Worm (Caenorhabditis elegans) whole organism, L3 larva: Measurements from ENCODE around the gene Y49E10.27.
A peak's percentile ranks its signal among the peaks of the same experiment; 100 is the strongest.
"Not testable (repeated sequence)": the region's sequence is repeated elsewhere in the genome, so short reads cannot be mapped to it uniquely, and the experiment has no call there.

ENCODE experiments used
- R02D3.7 ChIP-seq: fragments of 150-350 bp; optimal IDR thresholded peaks from 2 replicates; lab custom pipeline; 2014; ENCODE audit warnings: missing biosample characterization, missing genetic modification characterization
- aly-2 ChIP-seq: fragments of 150-350 bp; optimal IDR thresholded peaks from 2 replicates; lab custom pipeline; 2014; ENCODE audit warnings: missing biosample characterization, missing genetic modification characterization
- ama-1 ChIP-seq: fragments of 150-350 bp; optimal IDR thresholded peaks from 2 replicates; lab custom pipeline; 2018
- ceh-16 ChIP-seq: sonication (generic microtip); optimal IDR thresholded peaks from 2 replicates; lab custom pipeline; 2017; ENCODE audit warnings: missing biosample characterization, missing genetic modification characterization
- ceh-28 ChIP-seq: fragments of 150-350 bp; optimal IDR thresholded peaks from 2 replicates; lab custom pipeline; 2014; ENCODE audit warnings: missing biosample characterization, missing genetic modification reagents, missing genetic modification characterization
- ceh-82 ChIP-seq: fragments of 150-350 bp; optimal IDR thresholded peaks from 2 replicates; lab custom pipeline; 2014; ENCODE audit warnings: missing biosample characterization, missing genetic modification characterization
- ceh-9 ChIP-seq: sonication (generic microtip); optimal IDR thresholded peaks from 2 replicates; lab custom pipeline; 2018; ENCODE audit warnings: missing biosample characterization, missing genetic modification characterization
- daf-12 ChIP-seq: fragments of 150-350 bp; optimal IDR thresholded peaks from 2 replicates; lab custom pipeline; 2014; ENCODE audit warnings: missing biosample characterization, missing genetic modification reagents, missing genetic modification characterization
- elt-1 ChIP-seq: fragments of 150-350 bp; optimal IDR thresholded peaks from 2 replicates; lab custom pipeline; 2014; ENCODE audit warnings: missing biosample characterization, missing genetic modification characterization
- elt-3 ChIP-seq, 3 experiments: fragments of 150-350 bp in 1 of 3; sonication (generic microtip) in 2 of 3; optimal IDR thresholded peaks; 2 replicates in 2 of 3; 4 replicates in 1 of 3; lab custom pipeline; 2014 to 2017; ENCODE audit warnings: missing biosample characterization in 3 of 3, missing genetic modification characterization in 3 of 3
- fos-1 ChIP-seq: fragments of 150-350 bp; optimal IDR thresholded peaks from 2 replicates; lab custom pipeline; 2014; ENCODE audit warnings: missing biosample characterization, missing genetic modification characterization
- jun-1 ChIP-seq: fragments of 150-350 bp; optimal IDR thresholded peaks from 2 replicates; lab custom pipeline; 2014; ENCODE audit warnings: missing biosample characterization, missing genetic modification reagents, missing genetic modification characterization
- lin-15B ChIP-seq: fragments of 150-350 bp; optimal IDR thresholded peaks from 2 replicates; lab custom pipeline; 2014; ENCODE audit warnings: missing biosample characterization, missing genetic modification characterization
- lin-39 ChIP-seq: fragments of 150-350 bp; optimal IDR thresholded peaks from 2 replicates; lab custom pipeline; 2018; ENCODE audit warnings: missing biosample characterization, missing genetic modification reagents, missing genetic modification characterization
- lsy-12 ChIP-seq: sonication (generic microtip); optimal IDR thresholded peaks from 2 replicates; lab custom pipeline; 2016; ENCODE audit warnings: mild to moderate bottlenecking, missing genetic modification characterization, missing compliant biosample characterization
- mdl-1 ChIP-seq: fragments of 150-350 bp; optimal IDR thresholded peaks from 2 replicates; lab custom pipeline; 2014; ENCODE audit warnings: missing biosample characterization, missing genetic modification characterization
- nfya-1 ChIP-seq: sonication (generic microtip); optimal IDR thresholded peaks from 2 replicates; lab custom pipeline; 2017; ENCODE audit warnings: missing genetic modification characterization, mild to moderate bottlenecking, missing compliant biosample characterization, antibody characterized with exemption, moderate library complexity; ENCODE audit not compliant: insufficient read depth
- nhr-12 ChIP-seq: fragments of 150-350 bp; optimal IDR thresholded peaks from 2 replicates; lab custom pipeline; 2014; ENCODE audit warnings: missing biosample characterization, missing genetic modification characterization
- nhr-23 ChIP-seq: fragments of 150-350 bp; optimal IDR thresholded peaks from 2 replicates; lab custom pipeline; 2014; ENCODE audit warnings: missing biosample characterization, missing genetic modification reagents, missing genetic modification characterization
- nhr-237 ChIP-seq: fragments of 150-350 bp; optimal IDR thresholded peaks from 2 replicates; lab custom pipeline; 2014; ENCODE audit warnings: missing biosample characterization, missing genetic modification characterization
- nhr-43 ChIP-seq: sonication (generic microtip); optimal IDR thresholded peaks from 2 replicates; lab custom pipeline; 2016; ENCODE audit warnings: mild to moderate bottlenecking, missing genetic modification characterization, missing compliant biosample characterization; ENCODE audit not compliant: poor library complexity, severe bottlenecking
- nhr-76 ChIP-seq: fragments of 150-350 bp; sonication (generic microtip); optimal IDR thresholded peaks from 5 replicates; lab custom pipeline; 2014; ENCODE audit warnings: missing biosample characterization, missing genetic modification characterization
- nhr-77 ChIP-seq: fragments of 150-350 bp; optimal IDR thresholded peaks from 2 replicates; lab custom pipeline; 2014; ENCODE audit warnings: missing biosample characterization, missing genetic modification characterization
- pha-4 ChIP-seq: fragments of 150-350 bp; optimal IDR thresholded peaks from 2 replicates; lab custom pipeline; 2014; ENCODE audit warnings: missing biosample characterization, missing genetic modification reagents, missing genetic modification characterization
- pqm-1 ChIP-seq: fragments of 150-350 bp; optimal IDR thresholded peaks from 2 replicates; lab custom pipeline; 2017; ENCODE audit warnings: missing biosample characterization, missing genetic modification characterization, inconsistent platforms
- skn-1 ChIP-seq: fragments of 150-350 bp; optimal IDR thresholded peaks from 2 replicates; lab custom pipeline; 2014; ENCODE audit warnings: missing biosample characterization, missing genetic modification characterization
- snpc-4 ChIP-seq: fragments of 150-350 bp; optimal IDR thresholded peaks from 2 replicates; lab custom pipeline; 2014; ENCODE audit warnings: missing biosample characterization, missing genetic modification characterization
- tbx-2 ChIP-seq: sonication (generic microtip); optimal IDR thresholded peaks from 2 replicates; lab custom pipeline; 2016; ENCODE audit warnings: mild to moderate bottlenecking, missing genetic modification characterization, missing compliant biosample characterization
- unc-62 ChIP-seq: fragments of 150-350 bp; sonication (generic microtip); optimal IDR thresholded peaks from 4 replicates; lab custom pipeline; 2014; ENCODE audit warnings: missing biosample characterization, missing genetic modification reagents, missing genetic modification characterization
- zag-1 ChIP-seq: fragments of 150-350 bp; optimal IDR thresholded peaks from 2 replicates; lab custom pipeline; 2014; ENCODE audit warnings: missing biosample characterization, missing genetic modification characterization
- ztf-11 ChIP-seq: fragments of 150-350 bp; optimal IDR thresholded peaks from 2 replicates; lab custom pipeline; 2014; ENCODE audit warnings: missing biosample characterization, missing genetic modification characterization
- ztf-4 ChIP-seq: fragments of 150-350 bp; optimal IDR thresholded peaks from 2 replicates; lab custom pipeline; 2014; ENCODE audit warnings: missing biosample characterization, missing genetic modification characterization

Gene Y49E10.27

ce11 chrIII:12434104-12434503 lies at the start of gene Y49E10.27:
Gene Y49E10.27, plus strand, starts transcription at chrIII:12434404.
- TF ChIP-seq lin-15B (tag; lab: Kevin White, UChicago) = no peak
- TF ChIP-seq ceh-82 (tag; lab: Kevin White, UChicago) = no peak
- no peak for TF ChIP-seq ztf-11 (tag; lab: Kevin White, UChicago)
- no peak for TF ChIP-seq ceh-28
- TF ChIP-seq nhr-76 (tag; lab: Kevin White, UChicago) = no peak
- no peak for TF ChIP-seq nhr-77
- no peak for TF ChIP-seq nfya-1 (tag; lab: Kevin White, UChicago)
- TF ChIP-seq zag-1 (tag; lab: Kevin White, UChicago) = no peak
- no peak for TF ChIP-seq unc-62
- TF ChIP-seq skn-1 = no peak
- no peak for TF ChIP-seq R02D3.7 (tag; lab: Kevin White, UChicago)
- TF ChIP-seq ama-1 (lab: Kevin White, UChicago) = no peak
- no peak for TF ChIP-seq elt-1 (tag; lab: Kevin White, UChicago)
- TF ChIP-seq tbx-2 (tag; lab: Kevin White, UChicago) = no peak
- TF ChIP-seq lin-39 (tag; lab: Kevin White, UChicago) = no peak
- no peak for TF ChIP-seq jun-1 (tag; lab: Kevin White, UChicago)
- TF ChIP-seq nhr-43 (tag; lab: Kevin White, UChicago) = no peak
- TF ChIP-seq aly-2 (tag; lab: Kevin White, UChicago) = no peak
- no peak for TF ChIP-seq nhr-23 (tag; lab: Kevin White, UChicago)
- TF ChIP-seq, all 47 proteins: peak for 0

ce11 chrIII:12386597-12386996 lies 47.6 kb upstream of the Y49E10.27 start, which contains the start of gene Y49E10.30:
Gene Y49E10.30, plus strand, starts transcription at chrIII:12386897.
- TF ChIP-seq pqm-1, mdl-1, unc-62: not testable (repeated sequence)

ce11 chrIII:12388106-12388505 lies 46.1 kb upstream of the Y49E10.27 start:
- no peak for TF ChIP-seq snpc-4 (tag; lab: Kevin White, UChicago)
- TF ChIP-seq nhr-237 = no peak
- no peak for TF ChIP-seq lin-39 (tag; lab: Kevin White, UChicago)
- TF ChIP-seq ztf-11 (tag; lab: Kevin White, UChicago) = no peak
- no peak for TF ChIP-seq pha-4 (tag; lab: Kevin White, UChicago)
- no peak for TF ChIP-seq ceh-28
- TF ChIP-seq ceh-82 (tag; lab: Kevin White, UChicago) = no peak
- no peak for TF ChIP-seq fos-1 (tag; lab: Kevin White, UChicago)
- TF ChIP-seq elt-1 (tag; lab: Kevin White, UChicago) = no peak
- no peak for TF ChIP-seq aly-2 (tag; lab: Kevin White, UChicago)
- no peak for TF ChIP-seq unc-62
- TF ChIP-seq nhr-12 (tag; lab: Kevin White, UChicago) = no peak
- no peak for TF ChIP-seq ztf-4 (tag; lab: Kevin White, UChicago)
- no peak for TF ChIP-seq ceh-9 (tag; lab: Kevin White, UChicago)
- TF ChIP-seq daf-12 = no peak

- no peak for TF ChIP-seq ceh-82 (tag; lab: Kevin White, UChicago)
- TF ChIP-seq unc-62 = no peak
- TF ChIP-seq nhr-23 (tag; lab: Kevin White, UChicago) = no peak
- peak; percentile 90 for TF ChIP-seq ceh-28
These were observed 39.1 kb upstream of the Y49E10.27 start, which contains the start of gene Y49E10.10 for ce11 chrIII:12395085-12395484. Gene Y49E10.10, plus strand, starts transcription at chrIII:12395465.

- no peak for TF ChIP-seq lin-15B (tag; lab: Kevin White, UChicago)
- no peak for TF ChIP-seq R02D3.7 (tag; lab: Kevin White, UChicago)
- TF ChIP-seq zag-1 (tag; lab: Kevin White, UChicago) = no peak
- TF ChIP-seq ceh-16 (tag; lab: Kevin White, UChicago) = no peak
- TF ChIP-seq fos-1 (tag; lab: Kevin White, UChicago) = no peak
- TF ChIP-seq snpc-4 (tag; lab: Kevin White, UChicago) = no peak
- TF ChIP-seq nhr-12 (tag; lab: Kevin White, UChicago) = no peak
- no peak for TF ChIP-seq elt-1 (tag; lab: Kevin White, UChicago)
- no peak for TF ChIP-seq lsy-12 (tag; lab: Kevin White, UChicago)
- TF ChIP-seq elt-3 (tag; optimal IDR thresholded peaks at IDR 0.05; lab: Kevin White, UChicago) = no peak
These were observed 35.7 kb upstream of the Y49E10.27 start for ce11 chrIII:12398468-12398867.
